Worm (Caenorhabditis elegans) whole organism, L1 larva: ENCODE results near the gene C05C12.6.

ENCODE experiments used
- elt-2 ChIP-seq: sonication (generic microtip); optimal IDR thresholded peaks from 2 replicates; lab custom pipeline; 2016; ENCODE audit warnings: missing genetic modification characterization, mild to moderate bottlenecking, inconsistent platforms, missing compliant biosample characterization, missing genetic modification reagents
- mdl-1 ChIP-seq, 2 experiments: fragments of 150-350 bp; optimal IDR thresholded peaks; 2 replicates each; lab custom pipeline; 2014 to 2017; ENCODE audit warnings: missing biosample characterization in 2 of 2, missing genetic modification characterization in 2 of 2, inconsistent platforms in 1 of 2
- nhr-28 ChIP-seq: fragments of 150-350 bp; optimal IDR thresholded peaks from 2 replicates; lab custom pipeline; 2014; ENCODE audit warnings: missing biosample characterization, missing genetic modification characterization
- nhr-77 ChIP-seq: fragments of 150-350 bp; optimal IDR thresholded peaks from 2 replicates; lab custom pipeline; 2014; ENCODE audit warnings: missing biosample characterization, missing genetic modification characterization
- pqm-1 ChIP-seq: sonication (generic microtip); optimal IDR thresholded peaks from 3 replicates; lab custom pipeline; 2017; ENCODE audit warnings: missing biosample characterization, missing genetic modification characterization

- TF ChIP-seq pqm-1 (tag; lab: Kevin White, UChicago) (no peak), nhr-77 (tag; lab: Kevin White, UChicago) (no peak), mdl-1 (tag; optimal IDR thresholded peaks at IDR 0.05; lab: Kevin White, UChicago) (no peak), nhr-28 (tag; lab: Kevin White, UChicago) (no peak), elt-2 (tag; lab: Kevin White, UChicago) (no peak)
Measured at ce11 chrIV:11212978-11213377, 28.3 kb downstream of the C05C12.6 start.
